Worm (Caenorhabditis elegans) whole organism, young adult: Measurements from ENCODE around the gene nduc-2.

ENCODE experiments used
- B0035.1 ChIP-seq: sonication (generic microtip); optimal IDR thresholded peaks from 2 replicates; lab custom pipeline; 2016; ENCODE audit warnings: missing genetic modification characterization, mild to moderate bottlenecking, missing compliant biosample characterization, missing genotype, missing genetic modification reagents
- B0336.3 ChIP-seq: fragments of 200-800 bp; sonication (Bioruptor generic); IDR thresholded peaks from 2 replicates; pipeline ENCODE4 v1.3.6; 2022; ENCODE audit warnings: missing genetic modification characterization, missing compliant biosample characterization
- D2030.7 ChIP-seq: fragments of 200-800 bp; sonication (Bioruptor generic); IDR thresholded peaks from 2 replicates; pipeline ENCODE4 v1.3.6; 2022; ENCODE audit warnings: missing genetic modification reagents, missing genetic modification characterization, missing compliant biosample characterization
- F22D6.2 ChIP-seq: sonication (generic microtip); optimal IDR thresholded peaks from 2 replicates; lab custom pipeline; 2016; ENCODE audit warnings: mild to moderate bottlenecking, missing genetic modification characterization, missing compliant biosample characterization
- F23B12.7 ChIP-seq: sonication (generic microtip); optimal IDR thresholded peaks from 2 replicates; lab custom pipeline; 2017; ENCODE audit warnings: missing genetic modification characterization, mild to moderate bottlenecking, missing compliant biosample characterization, antibody characterized with exemption, moderate library complexity; ENCODE audit not compliant: insufficient read depth
- F55B11.4 ChIP-seq: sonication (generic microtip); optimal IDR thresholded peaks from 2 replicates; lab custom pipeline; 2016; ENCODE audit warnings: missing compliant biosample characterization, missing genetic modification characterization, borderline replicate concordance; ENCODE audit not compliant: insufficient read depth
- F57C9.4 ChIP-seq: sonication (generic microtip); optimal IDR thresholded peaks from 2 replicates; lab custom pipeline; 2017; ENCODE audit warnings: mild to moderate bottlenecking, missing genetic modification characterization, missing compliant biosample characterization
- K11D2.4 ChIP-seq: fragments of 200-800 bp; sonication (Bioruptor generic); IDR thresholded peaks from 2 replicates; pipeline ENCODE4 v1.3.6; 2022; ENCODE audit warnings: missing genetic modification reagents, missing genetic modification characterization, missing compliant biosample characterization
- T07F8.4 ChIP-seq: sonication (generic microtip); optimal IDR thresholded peaks from 2 replicates; lab custom pipeline; 2016; ENCODE audit warnings: mild to moderate bottlenecking, missing genetic modification characterization, moderate library complexity, missing compliant biosample characterization
- Y53G8AR.9 ChIP-seq: fragments of 200-800 bp; sonication (Bioruptor generic); conservative IDR thresholded peaks from 2 replicates; pipeline ENCODE4 v1.3.6; 2022; ENCODE audit warnings: missing genetic modification reagents, missing genetic modification characterization, missing compliant biosample characterization
- Y79H2A.3 ChIP-seq: fragments of 200-800 bp; sonication (Bioruptor generic); conservative IDR thresholded peaks from 2 replicates; pipeline ENCODE4 v1.3.6; 2022; ENCODE audit warnings: missing genetic modification reagents, missing genetic modification characterization, missing compliant biosample characterization
- ZK185.1 ChIP-seq: sonication (generic microtip); optimal IDR thresholded peaks from 2 replicates; lab custom pipeline; 2016; ENCODE audit warnings: mild to moderate bottlenecking, missing genetic modification characterization, missing compliant biosample characterization; ENCODE audit not compliant: poor library complexity, severe bottlenecking
- aptf-2 ChIP-seq: fragments of 200-800 bp; sonication (Bioruptor generic); conservative IDR thresholded peaks from 2 replicates; pipeline ENCODE4 v1.3.6; 2022; ENCODE audit warnings: missing genetic modification reagents, missing genetic modification characterization, missing compliant biosample characterization
- aptf-3 ChIP-seq: fragments of 200-800 bp; sonication (Bioruptor generic); IDR thresholded peaks from 2 replicates; pipeline ENCODE4 v1.3.6; 2022; ENCODE audit warnings: missing genetic modification characterization, missing compliant biosample characterization
- atf-7 ChIP-seq: sonication (generic microtip); optimal IDR thresholded peaks from 2 replicates; lab custom pipeline; 2017; ENCODE audit warnings: mild to moderate bottlenecking, missing genetic modification characterization, missing compliant biosample characterization
- athp-1 ChIP-seq: sonication (generic microtip); optimal IDR thresholded peaks from 2 replicates; lab custom pipeline; 2017; ENCODE audit warnings: mild to moderate bottlenecking, missing genetic modification characterization, missing compliant biosample characterization
- attf-6 ChIP-seq: fragments of 200-800 bp; sonication (Bioruptor generic); IDR thresholded peaks from 2 replicates; pipeline ENCODE4 v1.3.6; 2022; ENCODE audit warnings: missing genetic modification reagents, missing genetic modification characterization, missing compliant biosample characterization
- bed-2 ChIP-seq: fragments of 200-800 bp; sonication (Bioruptor generic); IDR thresholded peaks from 2 replicates; pipeline ENCODE4 v1.3.6; 2022; ENCODE audit warnings: missing genetic modification reagents, missing genetic modification characterization, missing compliant biosample characterization
- ccch-3 ChIP-seq: fragments of 200-800 bp; sonication (Bioruptor generic); optimal IDR thresholded peaks from 2 replicates; lab custom pipeline; 2018; ENCODE audit warnings: mild to moderate bottlenecking, missing genetic modification characterization, missing compliant biosample characterization
- ceh-100 ChIP-seq: fragments of 200-800 bp; sonication (Bioruptor generic); IDR thresholded peaks from 2 replicates; pipeline ENCODE4 v1.3.6; 2022; ENCODE audit warnings: missing genetic modification reagents, missing genetic modification characterization, missing compliant biosample characterization
- ceh-27 ChIP-seq: fragments of 200-800 bp; sonication (Bioruptor generic); optimal IDR thresholded peaks from 2 replicates; lab custom pipeline; 2018; ENCODE audit warnings: mild to moderate bottlenecking, missing genetic modification characterization, moderate library complexity, missing compliant biosample characterization
- egl-44 ChIP-seq: fragments of 200-800 bp; sonication (Bioruptor generic); IDR thresholded peaks from 2 replicates; pipeline ENCODE4 v1.3.6; 2022; ENCODE audit warnings: missing genetic modification reagents, missing genetic modification characterization, missing compliant biosample characterization
- ets-4 ChIP-seq: fragments of 200-800 bp; sonication (Bioruptor generic); optimal IDR thresholded peaks from 2 replicates; lab custom pipeline; 2018; ENCODE audit warnings: mild to moderate bottlenecking, missing genetic modification characterization, missing compliant biosample characterization
- hlh-12 ChIP-seq: sonication (generic microtip); optimal IDR thresholded peaks from 2 replicates; lab custom pipeline; 2016; ENCODE audit warnings: missing genetic modification characterization, missing compliant biosample characterization
- hmg-20 ChIP-seq: fragments of 200-800 bp; sonication (Bioruptor generic); IDR thresholded peaks from 2 replicates; pipeline ENCODE4 v1.3.6; 2022; ENCODE audit warnings: missing genetic modification reagents, missing genetic modification characterization, missing compliant biosample characterization
- hsf-1 ChIP-seq: fragments of 200-800 bp; sonication (Bioruptor generic); IDR thresholded peaks from 2 replicates; pipeline ENCODE4 v1.3.6; 2022; ENCODE audit warnings: missing genetic modification reagents, missing genetic modification characterization, missing compliant biosample characterization
- lag-1 ChIP-seq: fragments of 200-800 bp; sonication (Bioruptor generic); IDR thresholded peaks from 2 replicates; pipeline ENCODE4 v1.3.6; 2022; ENCODE audit warnings: missing genetic modification reagents, missing genetic modification characterization, missing compliant biosample characterization
- let-526 ChIP-seq: fragments of 200-800 bp; sonication (Bioruptor generic); IDR thresholded peaks from 2 replicates; pipeline ENCODE4 v1.3.6; 2022; ENCODE audit warnings: missing genetic modification reagents, missing genetic modification characterization, missing compliant biosample characterization
- lin-26 ChIP-seq: fragments of 200-800 bp; sonication (Bioruptor generic); IDR thresholded peaks from 2 replicates; pipeline ENCODE4 v1.3.6; 2022; ENCODE audit warnings: missing genetic modification reagents, missing genetic modification characterization, missing compliant biosample characterization
- lin-40 ChIP-seq: sonication (generic microtip); optimal IDR thresholded peaks from 2 replicates; lab custom pipeline; 2016; ENCODE audit warnings: missing genetic modification characterization, mild to moderate bottlenecking, missing compliant biosample characterization, missing genotype, missing genetic modification reagents
- lir-1 ChIP-seq: fragments of 200-800 bp; sonication (Bioruptor generic); conservative IDR thresholded peaks from 2 replicates; pipeline ENCODE4 v1.3.6; 2022; ENCODE audit warnings: missing genetic modification reagents, missing genetic modification characterization, missing compliant biosample characterization
- lsl-1 ChIP-seq: fragments of 200-800 bp; sonication (Bioruptor generic); optimal IDR thresholded peaks from 2 replicates; lab custom pipeline; 2018; ENCODE audit warnings: mild to moderate bottlenecking, missing genetic modification characterization, moderate library complexity, missing compliant biosample characterization
- lsy-27 ChIP-seq: sonication (generic microtip); optimal IDR thresholded peaks from 2 replicates; lab custom pipeline; 2017; ENCODE audit warnings: missing genetic modification characterization, mild to moderate bottlenecking, missing compliant biosample characterization, antibody characterized with exemption, missing genotype, borderline replicate concordance; ENCODE audit not compliant: insufficient read depth
- madf-3 ChIP-seq: fragments of 200-800 bp; sonication (Bioruptor generic); IDR thresholded peaks from 2 replicates; pipeline ENCODE4 v1.3.6; 2022; ENCODE audit warnings: missing genetic modification reagents, missing genetic modification characterization, missing compliant biosample characterization
- madf-6 ChIP-seq: fragments of 200-800 bp; sonication (Bioruptor generic); IDR thresholded peaks from 2 replicates; pipeline ENCODE4 v1.3.6; 2022; ENCODE audit warnings: missing genetic modification reagents, missing genetic modification characterization, missing compliant biosample characterization
- mxl-1 ChIP-seq: sonication (generic microtip); optimal IDR thresholded peaks from 2 replicates; lab custom pipeline; 2016; ENCODE audit warnings: missing genetic modification characterization, missing compliant biosample characterization
- nfya-2 ChIP-seq: fragments of 200-800 bp; sonication (Bioruptor generic); IDR thresholded peaks from 2 replicates; pipeline ENCODE4 v1.3.6; 2022; ENCODE audit warnings: missing genetic modification reagents, missing genetic modification characterization, missing compliant biosample characterization
- nfyb-1 ChIP-seq: fragments of 200-800 bp; sonication (Bioruptor generic); IDR thresholded peaks from 2 replicates; pipeline ENCODE4 v1.3.6; 2022; ENCODE audit warnings: missing genetic modification reagents, missing genetic modification characterization, missing compliant biosample characterization
- snpc-1.3 ChIP-seq: sonication (generic microtip); optimal IDR thresholded peaks from 2 replicates; lab custom pipeline; 2017; ENCODE audit warnings: missing genetic modification characterization, mild to moderate bottlenecking, missing compliant biosample characterization, antibody characterized with exemption, moderate library complexity, missing genotype, missing genetic modification reagents; ENCODE audit not compliant: insufficient read depth
- snpc-3.4 ChIP-seq: sonication (generic microtip); optimal IDR thresholded peaks from 2 replicates; lab custom pipeline; 2017; ENCODE audit warnings: missing genetic modification characterization, mild to moderate bottlenecking, missing compliant biosample characterization, antibody characterized with exemption, moderate library complexity, missing genotype, missing genetic modification reagents
- sptf-2 ChIP-seq: fragments of 200-800 bp; sonication (Bioruptor generic); optimal IDR thresholded peaks from 2 replicates; lab custom pipeline; 2018; ENCODE audit warnings: mild to moderate bottlenecking, missing genetic modification characterization, missing compliant biosample characterization
- unc-130 ChIP-seq: sonication (generic microtip); optimal IDR thresholded peaks from 2 replicates; lab custom pipeline; 2016; ENCODE audit warnings: missing genetic modification reagents, missing genetic modification characterization, missing compliant biosample characterization
- zfh-2 ChIP-seq: fragments of 200-800 bp; sonication (Bioruptor generic); conservative IDR thresholded peaks from 2 replicates; pipeline ENCODE4 v1.3.6; 2022; ENCODE audit warnings: missing genetic modification reagents, missing genetic modification characterization, missing compliant biosample characterization
- ztf-18 ChIP-seq: sonication (generic microtip); optimal IDR thresholded peaks from 2 replicates; lab custom pipeline; 2016; ENCODE audit warnings: missing genotype, mild to moderate bottlenecking, missing genetic modification characterization, missing compliant biosample characterization
- ztf-25 ChIP-seq: fragments of 200-800 bp; sonication (Bioruptor generic); IDR thresholded peaks from 2 replicates; pipeline ENCODE4 v1.3.6; 2022; ENCODE audit warnings: missing genetic modification reagents, missing genetic modification characterization, missing compliant biosample characterization
- ztf-28 ChIP-seq: fragments of 200-800 bp; sonication (Bioruptor generic); IDR thresholded peaks from 2 replicates; pipeline ENCODE4 v1.3.6; 2022; ENCODE audit warnings: missing genetic modification reagents, missing genetic modification characterization, missing compliant biosample characterization
- ztf-3 ChIP-seq: fragments of 200-800 bp; sonication (Bioruptor generic); optimal IDR thresholded peaks from 2 replicates; lab custom pipeline; 2018; ENCODE audit warnings: mild to moderate bottlenecking, missing genetic modification characterization, missing compliant biosample characterization
- ztf-6 ChIP-seq: fragments of 200-800 bp; sonication (Bioruptor generic); IDR thresholded peaks from 2 replicates; pipeline ENCODE4 v1.3.6; 2022; ENCODE audit warnings: missing genetic modification reagents, missing genetic modification characterization, missing compliant biosample characterization

The nduc-2 gene

DNA sequence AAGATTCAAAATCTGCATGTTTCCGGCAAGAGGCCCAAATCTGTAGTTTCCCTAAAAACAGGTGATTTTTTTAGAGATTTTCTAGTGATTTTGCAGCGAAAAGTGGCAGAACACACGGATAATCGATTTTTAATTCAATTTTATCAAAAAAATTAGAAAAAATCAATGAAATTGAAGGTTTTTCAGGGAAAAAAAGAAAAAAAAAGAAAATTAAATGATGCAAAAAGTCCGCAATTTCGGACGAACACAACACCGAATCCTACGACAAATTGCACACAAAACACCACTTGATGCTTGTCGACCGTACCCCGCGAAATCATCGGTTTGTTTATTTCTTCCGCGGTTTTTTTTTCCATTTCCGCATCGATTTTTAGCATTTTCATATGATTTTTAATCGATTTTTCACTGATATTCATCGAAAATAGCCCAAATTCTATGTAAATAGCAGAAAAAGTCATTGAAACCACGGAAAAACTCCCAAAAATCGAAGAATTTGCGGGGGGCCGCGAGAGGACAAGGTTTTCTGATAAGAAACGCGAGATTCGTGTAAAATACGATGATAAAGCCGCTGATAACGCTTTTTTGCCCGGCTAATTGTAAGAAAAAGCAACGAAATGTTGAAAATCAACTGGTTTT is 28.4 kb downstream of the nduc-2 start, which contains the start of gene tufm-1:
TSS of gene tufm-1 (minus strand) at position 51 of the 636 bp plus-strand sequence.
- TF ChIP-seq atf-7 (tag; lab: Kevin White, UChicago) (no peak), madf-6 (GFP tag; lab: Robert Waterston, UW) (peak; percentile 82), lsl-1 (GFP tag; lab: Kevin White, UChicago) (peak; percentile 78), ztf-18 (tag; lab: Kevin White, UChicago) (no peak), hmg-20 (GFP tag; lab: Robert Waterston, UW) (no peak), attf-6 (GFP tag; lab: Robert Waterston, UW) (no peak), ztf-6 (GFP tag; lab: Robert Waterston, UW) (no peak), F22D6.2 (tag; lab: Kevin White, UChicago) (no peak), aptf-3 (GFP tag; lab: Robert Waterston, UW) (no peak), bed-2 (no peak), B0035.1 (tag; lab: Kevin White, UChicago) (no peak), madf-3 (GFP tag; lab: Robert Waterston, UW) (no peak), F57C9.4 (no peak), ZK185.1 (tag; lab: Kevin White, UChicago) (no peak), ztf-3 (GFP tag; lab: Kevin White, UChicago) (no peak), lin-40 (tag; lab: Kevin White, UChicago) (peak; percentile 38), ccch-3 (GFP tag; lab: Kevin White, UChicago) (no peak), F55B11.4 (no peak), ztf-28 (GFP tag; lab: Robert Waterston, UW) (0 out of 2 replicates have a peak, but pooled peaks have one; percentile 19), ets-4 (GFP tag; lab: Kevin White, UChicago) (no peak), egl-44 (GFP tag; lab: Robert Waterston, UW) (no peak), unc-130 (no peak), ceh-100 (GFP tag; lab: Robert Waterston, UW) (no peak), lsy-27 (no peak), let-526 (GFP tag; lab: Robert Waterston, UW) (no peak), nfya-2 (no peak), snpc-3.4 (tag; lab: Kevin White, UChicago) (no peak), zfh-2 (GFP tag; lab: Robert Waterston, UW) (no peak), K11D2.4 (GFP tag; lab: Robert Waterston, UW) (no peak), mxl-1 (no peak), hlh-12 (tag; lab: Kevin White, UChicago) (no peak), snpc-1.3 (tag; lab: Kevin White, UChicago) (no peak), ceh-27 (no peak), ztf-25 (GFP tag; lab: Robert Waterston, UW) (no peak), lir-1 (GFP tag; lab: Robert Waterston, UW) (no peak), F23B12.7 (peak; percentile 62), athp-1 (no peak), D2030.7 (peak; percentile 18; the same call in 1 of the 2 replicates), Y53G8AR.9 (GFP tag; lab: Robert Waterston, UW) (no peak), lag-1 (GFP tag; lab: Robert Waterston, UW) (no peak), Y79H2A.3 (no peak), aptf-2 (GFP tag; lab: Robert Waterston, UW) (no peak), T07F8.4 (tag; lab: Kevin White, UChicago) (no peak), B0336.3 (GFP tag; lab: Robert Waterston, UW) (no peak), lin-26 (no peak), sptf-2 (GFP tag; lab: Kevin White, UChicago) (no peak), nfyb-1 (no peak), hsf-1 (GFP tag; lab: Robert Waterston, UW) (no peak)
